Fruit fly (Drosophila melanogaster) S2 (cell line): Measurements from ENCODE around the gene Nagk.

Experiments used
- CG8478 ChIP-seq: fragments of >200 bp; optimal IDR thresholded peaks from 2 replicates; lab custom pipeline; 2018
- CTCF ChIP-seq, 2 experiments: fragments of >200 bp; optimal IDR thresholded peaks; 2 replicates each; lab custom pipeline; 2018

Nagk gene

DNA sequence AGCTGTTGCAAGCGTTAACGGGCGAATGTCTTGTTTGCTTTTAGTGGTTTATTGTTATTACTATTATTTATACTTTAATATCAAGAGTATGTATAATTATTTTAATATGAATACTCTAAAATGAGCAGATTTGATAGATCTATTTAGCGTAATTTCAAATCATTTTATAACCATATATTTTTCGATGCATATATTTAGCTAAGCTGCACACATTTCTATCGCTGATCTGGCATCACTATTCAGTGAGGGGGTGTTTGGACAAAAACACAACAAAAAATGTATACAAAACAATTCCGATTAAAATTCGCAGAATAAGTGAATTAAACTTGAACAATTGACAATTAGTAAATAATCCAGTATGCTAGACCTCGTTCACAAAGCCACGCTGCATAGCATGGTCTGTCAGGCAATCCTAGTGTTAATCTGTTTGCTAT lies 8.0 kb upstream of the Nagk start, which contains the start of the genes Trs33 and Tmtc4:
Trs33 (minus strand) TSS at position 3 of the 434 bp plus-strand sequence.
Tmtc4 (plus strand) TSS at position 233 of the 434 bp plus-strand sequence.
- TF ChIP-seq CTCF (optimal IDR thresholded peaks at IDR 0.05; lab: Kevin White, UChicago) (no peak), CG8478 (lab: Kevin White, UChicago) (no peak)

DNA sequence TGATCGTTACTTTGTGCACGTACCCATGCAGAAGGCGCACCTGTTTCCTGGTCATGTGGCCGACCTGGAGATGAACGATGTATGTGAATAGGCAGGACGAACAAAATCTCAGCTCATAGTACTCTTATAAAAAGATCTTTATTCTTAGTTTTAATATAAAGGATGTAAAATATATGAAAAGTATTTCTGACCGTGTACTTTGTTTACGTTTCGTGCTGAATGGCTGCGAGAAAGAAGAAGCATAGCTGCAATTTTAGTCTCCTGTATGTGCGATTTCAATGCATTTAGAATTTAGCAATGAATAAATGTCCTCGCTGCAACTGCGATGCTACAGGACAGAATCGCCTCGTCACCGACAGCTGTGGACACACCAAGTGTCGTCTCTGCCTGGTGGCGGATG lies 4.8 kb upstream of the Nagk start, which contains the start of the genes CG42726 and CG42727:
CG42726 (plus strand) TSS at position 227 of the 400 bp plus-strand sequence.
CG42727 (plus strand) TSS at position 227 of the 400 bp plus-strand sequence.
- TF ChIP-seq CG8478 (lab: Kevin White, UChicago) (no peak), CTCF (optimal IDR thresholded peaks at IDR 0.05; lab: Kevin White, UChicago) (no peak)

DNA sequence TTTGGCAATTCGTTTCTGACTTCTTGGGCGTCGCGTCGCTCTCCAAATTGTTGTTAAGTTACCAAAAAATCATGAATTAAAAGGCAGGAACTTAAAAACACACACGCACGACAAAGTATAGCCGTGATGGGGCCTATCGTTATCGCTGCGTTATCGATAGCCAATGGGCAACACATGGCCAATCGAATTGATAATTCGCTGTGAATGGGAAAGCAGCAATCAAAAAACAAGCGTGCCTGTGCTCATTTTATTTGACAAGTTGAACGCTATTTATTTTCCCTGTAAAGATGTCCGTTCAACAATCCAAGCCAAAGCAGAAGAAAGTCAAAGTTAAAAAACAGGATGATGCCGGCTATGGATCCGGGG lies 2.9 kb upstream of the Nagk start, which contains the start of the genes Surf4 and CG31301:
Surf4 (minus strand) TSS at position 159 of the 366 bp plus-strand sequence.
CG31301 (plus strand) TSS at position 188 of the 366 bp plus-strand sequence.
- TF ChIP-seq CG8478 (lab: Kevin White, UChicago) (no peak), CTCF (optimal IDR thresholded peaks at IDR 0.05; lab: Kevin White, UChicago) (no peak)

DNA sequence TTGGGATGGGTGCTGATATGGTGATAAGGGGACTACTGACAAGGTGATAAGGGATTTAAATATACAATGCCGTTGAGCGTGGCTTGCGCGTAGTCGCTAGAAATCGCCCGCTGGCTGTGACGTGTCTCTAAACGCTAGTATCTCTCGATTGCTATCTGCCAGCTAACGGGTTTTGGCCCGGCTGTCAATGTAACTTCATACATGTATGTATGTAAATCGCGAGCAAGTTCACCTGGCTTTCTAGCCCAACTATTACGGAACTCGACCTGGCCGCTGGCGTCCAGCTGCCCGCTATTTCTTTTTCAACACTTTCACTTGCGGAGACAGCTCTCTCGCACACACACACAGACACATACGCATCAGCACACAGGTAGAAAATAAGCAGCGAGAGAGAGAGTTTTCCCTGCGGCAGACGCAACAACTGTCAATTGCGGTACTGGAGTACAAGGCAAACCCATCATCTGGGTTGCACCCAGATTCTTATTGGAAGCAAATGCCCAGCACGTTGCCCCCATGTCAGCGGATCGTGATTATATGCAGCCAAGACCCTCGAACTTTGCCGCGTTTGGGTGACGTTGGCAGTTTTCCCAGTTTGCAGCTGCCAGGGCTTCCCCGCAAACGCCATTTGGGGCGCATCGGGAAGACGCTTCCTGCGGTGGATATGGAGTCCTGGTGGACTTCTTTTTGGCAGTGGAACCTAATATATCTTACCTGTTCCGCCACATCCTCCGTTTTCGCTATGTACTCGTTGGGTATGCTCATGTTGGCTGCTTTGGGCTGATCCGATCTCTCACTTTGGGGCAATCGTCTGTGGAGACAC lies 2.4 kb upstream of the Nagk start:
- TF ChIP-seq CG8478 (lab: Kevin White, UChicago) (no peak), CTCF (optimal IDR thresholded peaks at IDR 0.05; lab: Kevin White, UChicago) (no peak)

DNA sequence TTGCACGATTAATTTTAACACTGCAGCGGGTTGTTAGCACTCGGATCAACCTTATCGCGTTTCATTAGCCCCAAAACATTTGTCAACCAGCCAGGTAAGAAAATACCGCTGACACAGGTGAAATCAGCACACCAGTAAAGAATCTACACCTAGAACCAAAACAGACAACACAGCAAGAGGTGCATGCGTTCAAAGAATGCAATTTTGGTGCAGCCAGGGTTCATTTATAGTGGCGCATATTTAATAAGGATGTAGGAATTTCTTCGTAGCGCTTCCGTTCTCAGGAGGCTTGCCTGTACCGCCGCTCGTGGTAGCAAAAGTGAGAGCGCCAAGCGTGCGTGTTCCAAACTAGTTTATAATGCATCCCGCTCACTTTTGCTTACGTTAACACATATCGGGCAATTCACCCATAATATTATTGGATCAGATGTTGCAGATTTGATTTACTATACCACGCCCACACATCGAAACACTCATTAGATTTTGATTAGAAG lies 577 bp downstream of the Nagk start:
- TF ChIP-seq CTCF (optimal IDR thresholded peaks at IDR 0.05; lab: Kevin White, UChicago): no peak
- TF ChIP-seq CG8478 (lab: Kevin White, UChicago): no peak

DNA sequence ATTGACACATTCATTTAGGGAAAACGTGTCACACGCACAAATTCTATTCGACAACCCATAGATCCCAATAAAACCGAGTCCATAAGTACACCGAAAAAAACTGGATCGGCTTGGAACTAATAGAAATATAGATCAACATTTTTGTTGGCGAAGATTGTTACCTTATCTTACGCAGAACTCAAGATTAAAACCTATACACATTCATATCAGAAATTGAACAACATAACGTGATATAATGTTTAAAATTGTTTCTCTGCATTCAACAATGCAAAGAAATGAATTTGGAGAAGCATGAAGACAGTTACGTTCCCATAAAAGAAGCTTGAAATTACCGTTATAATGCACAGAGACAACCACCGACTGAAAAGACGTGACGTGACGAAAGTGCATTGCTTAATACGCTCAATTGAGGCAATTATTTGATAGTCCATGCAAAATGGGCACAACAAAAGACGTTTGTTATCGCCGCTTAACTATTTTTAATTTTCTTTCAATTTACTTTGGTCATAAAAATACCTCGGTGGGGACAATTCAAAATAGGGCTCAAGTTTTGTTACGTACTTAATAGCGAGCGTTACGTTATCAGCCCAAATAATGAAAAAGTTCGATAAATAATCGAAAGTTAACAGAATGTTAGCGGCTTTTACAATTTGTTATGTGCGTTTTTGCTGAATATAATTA lies 2.9 kb downstream of the Nagk start, which contains the start of gene SerRS-m:
SerRS-m (plus strand) TSS at position 616 of the 681 bp plus-strand sequence.
- no peak for TF ChIP-seq CTCF (optimal IDR thresholded peaks at IDR 0.05; lab: Kevin White, UChicago)

DNA sequence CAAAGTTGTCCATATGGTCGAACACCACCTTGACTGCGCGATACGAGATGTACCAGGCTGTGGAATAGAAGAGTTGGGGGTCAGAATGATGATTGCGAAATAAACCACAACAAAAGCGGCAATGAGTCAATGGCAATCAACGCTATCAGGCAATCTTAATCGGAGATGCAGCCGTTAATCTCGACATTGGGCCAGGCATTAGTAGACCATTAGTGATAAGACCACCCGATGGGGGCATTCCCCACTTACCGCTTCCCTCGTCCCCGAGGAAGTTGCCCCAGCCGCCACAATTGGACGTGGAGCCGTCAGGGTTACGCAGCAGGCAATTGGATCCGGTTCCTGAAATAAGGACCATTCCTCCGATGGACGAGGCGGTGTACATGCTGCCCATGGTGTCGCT lies 3.9 kb downstream of the Nagk start:
- TF ChIP-seq CTCF (optimal IDR thresholded peaks at IDR 0.05; lab: Kevin White, UChicago) (no peak), CG8478 (lab: Kevin White, UChicago) (no peak)

DNA sequence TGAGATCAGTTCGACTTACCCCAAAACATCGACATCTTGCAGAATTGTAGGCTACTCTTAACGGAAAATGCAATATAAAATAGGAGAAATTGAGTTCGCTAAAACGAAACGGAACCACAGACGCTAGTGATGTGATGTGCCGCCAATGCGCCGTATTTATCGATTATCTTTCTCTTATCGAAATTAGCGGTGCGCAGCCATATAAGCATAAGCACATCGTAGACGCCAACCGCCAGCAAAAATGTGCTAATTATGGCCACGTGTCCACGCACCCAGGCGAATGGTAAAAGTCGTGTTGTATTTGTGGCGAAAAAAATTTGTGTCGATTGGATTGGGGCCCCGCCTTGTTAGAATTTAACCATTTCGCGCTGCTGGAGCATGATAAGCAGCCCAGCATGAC lies 10.1 kb downstream of the Nagk start, which contains the start of the genes Fkbp39 and Cyfip:
Fkbp39 (minus strand) TSS at position 140 of the 400 bp plus-strand sequence.
Cyfip (plus strand) TSS at position 273 of the 400 bp plus-strand sequence.
- TF ChIP-seq CG8478 (lab: Kevin White, UChicago): no peak
- peak; percentile 41 to 48 for TF ChIP-seq CTCF (optimal IDR thresholded peaks at IDR 0.05; lab: Kevin White, UChicago)

DNA sequence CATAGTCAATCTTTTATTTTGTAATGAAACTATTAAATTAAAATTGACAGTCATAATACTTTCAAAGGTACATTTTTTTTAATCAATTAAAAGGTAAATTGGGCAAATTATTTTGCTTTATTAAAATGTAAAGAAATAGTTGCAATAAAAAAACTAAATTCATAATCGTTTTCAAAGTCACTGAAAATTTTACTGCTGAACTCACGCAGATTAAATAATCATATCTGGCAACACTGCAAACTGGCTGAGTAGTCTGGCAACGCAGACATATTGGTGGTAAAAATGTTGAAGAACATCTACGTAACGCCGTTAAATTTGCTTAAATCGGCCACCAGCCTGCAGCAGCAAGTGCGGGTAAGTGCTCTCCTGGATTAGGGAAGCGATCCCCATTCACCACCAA lies 12.6 kb downstream of the Nagk start, which contains the start of gene mRpL9:
mRpL9 (plus strand) TSS at position 267 of the 400 bp plus-strand sequence.
- no peak for TF ChIP-seq CG8478 (lab: Kevin White, UChicago)
- peak; percentile 4 to 23 for TF ChIP-seq CTCF (optimal IDR thresholded peaks at IDR 0.05; lab: Kevin White, UChicago)

DNA sequence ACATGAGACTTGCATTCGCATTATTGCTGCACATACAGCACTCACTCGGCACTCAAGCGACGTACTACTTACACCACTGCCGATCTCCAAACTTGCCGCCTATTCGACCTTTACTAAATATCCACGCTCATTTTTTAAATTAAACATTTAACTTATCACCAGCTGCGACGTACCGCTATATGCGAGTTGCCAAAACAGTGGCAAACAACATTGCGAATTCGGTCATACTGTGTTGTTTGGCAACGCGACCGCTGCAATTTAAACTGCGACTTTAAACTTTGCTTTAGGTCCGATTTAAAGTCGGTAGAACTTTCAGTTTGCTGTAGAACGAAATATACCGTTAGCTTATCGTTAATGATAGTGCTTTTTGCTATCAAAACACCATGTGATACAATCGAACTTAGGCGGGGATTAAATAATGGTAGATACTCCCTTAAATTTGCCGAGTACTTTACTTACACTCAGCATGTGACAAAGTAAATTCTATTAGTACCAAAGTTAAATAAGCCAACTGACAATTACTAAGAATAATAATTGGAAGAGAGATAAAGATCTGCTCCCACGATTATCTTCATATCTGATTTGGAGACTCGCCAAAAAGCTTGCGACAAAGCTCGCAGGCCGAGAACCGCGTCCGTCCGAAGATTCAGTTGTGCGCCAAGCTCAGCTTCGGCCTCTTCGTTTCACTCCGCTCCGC lies 14.8 kb downstream of the Nagk start, which contains the start of the genes CG6236 and ea:
CG6236 (minus strand) TSS at position 187 of the 697 bp plus-strand sequence.
ea (plus strand) TSS at position 647 of the 697 bp plus-strand sequence.
- TF ChIP-seq CG8478 (lab: Kevin White, UChicago): no peak
- TF ChIP-seq CTCF (optimal IDR thresholded peaks at IDR 0.05; lab: Kevin White, UChicago): no peak

DNA sequence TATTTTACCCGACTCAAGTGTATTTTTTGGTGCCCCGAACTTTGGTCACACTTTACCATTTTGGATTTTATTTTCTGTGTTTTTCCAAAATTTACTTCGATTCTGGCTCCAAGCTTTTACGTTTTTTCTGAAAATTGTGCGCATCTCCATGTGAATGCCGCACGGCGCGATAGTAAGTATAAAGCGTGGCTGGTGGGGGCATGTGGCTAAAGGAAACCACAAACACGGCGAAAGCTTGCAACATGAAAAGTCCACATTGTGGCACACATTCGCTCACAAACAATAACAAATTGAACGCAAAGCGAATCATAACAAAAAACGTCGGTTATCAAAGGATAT lies 22.3 kb downstream of the Nagk start, which contains the start of gene ear:
ear (plus strand) TSS at position 10 of the 339 bp plus-strand sequence.
- TF ChIP-seq CG8478 (lab: Kevin White, UChicago): no peak
- TF ChIP-seq CTCF (optimal IDR thresholded peaks at IDR 0.05; lab: Kevin White, UChicago): no peak

DNA sequence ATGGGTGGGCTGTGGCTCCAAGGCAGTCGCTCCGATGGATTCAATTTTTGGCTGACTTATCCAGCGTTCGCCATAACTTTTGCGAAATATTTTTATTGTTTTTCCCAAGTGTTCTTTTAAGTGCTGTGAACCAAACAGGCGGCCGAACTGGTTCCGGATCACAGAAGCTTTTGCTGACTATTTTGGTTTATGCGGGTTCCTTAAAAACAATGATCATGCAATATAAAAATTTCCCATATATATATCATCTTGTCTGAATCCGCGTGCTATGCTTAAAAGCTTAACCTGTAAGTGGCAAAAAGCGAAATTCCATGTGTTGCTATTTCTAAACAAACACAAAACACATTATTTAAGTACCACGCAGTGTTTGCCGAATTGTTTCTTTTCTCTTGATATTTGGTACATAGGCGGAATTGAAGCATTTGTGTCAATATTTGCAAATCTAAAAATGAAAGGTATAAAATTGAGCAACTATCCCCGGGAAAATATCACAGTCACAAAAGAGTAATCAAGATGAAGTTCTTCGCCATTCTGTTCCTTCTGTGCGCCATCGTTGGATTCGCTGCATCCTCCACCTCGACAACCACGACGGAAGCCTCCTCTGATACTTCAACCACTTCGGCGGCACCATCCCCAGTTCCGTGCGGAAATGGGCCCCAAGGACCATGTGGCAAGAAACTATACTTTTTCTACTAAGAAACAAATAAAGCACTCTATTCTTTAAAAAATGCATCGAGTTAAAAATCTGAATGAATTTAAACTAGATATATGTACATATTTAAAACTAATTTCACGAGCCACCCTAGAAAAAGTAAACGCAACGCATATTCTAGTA lies 22.9 kb downstream of the Nagk start, which contains the start of the genes CG6276 and CG44040:
CG6276 (minus strand) TSS at position 158 of the 835 bp plus-strand sequence.
CG44040 (plus strand) TSS at position 467 of the 835 bp plus-strand sequence.
- TF ChIP-seq CTCF (optimal IDR thresholded peaks at IDR 0.05; lab: Kevin White, UChicago): no peak
- TF ChIP-seq CG8478 (lab: Kevin White, UChicago): no peak

DNA sequence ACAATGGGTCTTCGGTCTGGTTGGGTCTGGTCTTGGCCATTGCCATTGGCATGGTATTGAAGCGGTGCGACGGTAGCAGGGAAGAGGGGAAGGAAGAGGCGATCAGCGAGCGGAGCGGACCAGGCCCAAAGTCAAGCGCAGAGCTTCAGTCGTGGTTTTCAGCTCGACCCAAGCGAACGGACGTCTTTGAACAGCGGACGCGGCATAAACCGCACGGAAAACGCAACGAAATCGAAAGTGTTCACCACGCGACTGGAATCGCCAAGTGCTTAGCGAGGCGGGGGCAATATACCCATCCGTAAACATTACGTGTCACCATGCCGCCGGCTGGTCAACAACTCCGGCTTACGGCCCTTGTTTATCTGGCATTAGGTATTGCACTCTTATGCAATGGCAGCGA lies 26.7 kb downstream of the Nagk start, which contains the start of gene CG14866:
CG14866 (plus strand) TSS at position 146 of the 400 bp plus-strand sequence.
- TF ChIP-seq CTCF (optimal IDR thresholded peaks at IDR 0.05; lab: Kevin White, UChicago): no peak
- no peak for TF ChIP-seq CG8478 (lab: Kevin White, UChicago)
